Worm (Caenorhabditis elegans) whole organism, L1 larva: ENCODE results near the gene letm-1.

ENCODE experiments used
- blmp-1 ChIP-seq: fragments of 150-350 bp; optimal IDR thresholded peaks from 2 replicates; lab custom pipeline; 2014; ENCODE audit warnings: missing biosample characterization, missing genetic modification characterization
- ces-1 ChIP-seq: fragments of 150-350 bp; optimal IDR thresholded peaks from 2 replicates; lab custom pipeline; 2014; ENCODE audit warnings: missing biosample characterization, missing genetic modification reagents, missing genetic modification characterization
- lir-3 ChIP-seq: sonication (generic microtip); optimal IDR thresholded peaks from 2 replicates; lab custom pipeline; 2016; ENCODE audit warnings: mild to moderate bottlenecking, missing genetic modification characterization, moderate library complexity, missing compliant biosample characterization; ENCODE audit not compliant: poor library complexity
- unc-130 ChIP-seq: fragments of 150-350 bp; optimal IDR thresholded peaks from 2 replicates; lab custom pipeline; 2017; ENCODE audit warnings: missing biosample characterization, missing genetic modification characterization, inconsistent platforms

ce11 chrV:13678542-13678941 is 17.5 kb downstream of the letm-1 start, which contains the start of the genes tag-65 and ccz-1:
- TF ChIP-seq ces-1 (no peak), unc-130 (peak; percentile 71), blmp-1 (tag; lab: Kevin White, UChicago) (peak; percentile 82), lir-3 (tag; lab: Kevin White, UChicago) (peak; percentile 66)
